Worm (Caenorhabditis elegans) whole organism, L1 larva: ENCODE results near the gene spe-39.

Experiments
- F16B12.6 ChIP-seq: fragments of 150-350 bp; optimal IDR thresholded peaks from 2 replicates; lab custom pipeline; 2014; ENCODE audit warnings: missing biosample characterization, missing genetic modification characterization
- Y116A8C.19 ChIP-seq: sonication (generic microtip); optimal IDR thresholded peaks from 2 replicates; lab custom pipeline; 2016; ENCODE audit warnings: missing compliant biosample characterization, missing genetic modification characterization, borderline replicate concordance
- aha-1 ChIP-seq: fragments of 150-350 bp; optimal IDR thresholded peaks from 2 replicates; lab custom pipeline; 2014; ENCODE audit warnings: missing biosample characterization, missing genetic modification characterization
- alr-1 ChIP-seq: fragments of 200-800 bp; sonication (Bioruptor generic); optimal IDR thresholded peaks from 2 replicates; lab custom pipeline; 2018; ENCODE audit warnings: borderline replicate concordance, mild to moderate bottlenecking, missing genetic modification characterization, missing compliant biosample characterization
- aly-2 ChIP-seq: fragments of 150-350 bp; optimal IDR thresholded peaks from 2 replicates; lab custom pipeline; 2014; ENCODE audit warnings: missing biosample characterization, missing genetic modification characterization
- ceh-63 ChIP-seq: fragments of 200-800 bp; sonication (Bioruptor generic); optimal IDR thresholded peaks from 2 replicates; lab custom pipeline; 2018; ENCODE audit warnings: mild to moderate bottlenecking, missing genetic modification characterization, missing compliant biosample characterization
- ceh-8 ChIP-seq: fragments of 200-800 bp; sonication (Bioruptor generic); optimal IDR thresholded peaks from 2 replicates; lab custom pipeline; 2018; ENCODE audit warnings: mild to moderate bottlenecking, missing genetic modification characterization, moderate library complexity, missing compliant biosample characterization
- ceh-82 ChIP-seq, 3 experiments: fragments of 150-350 bp in 1 of 3; sonication (generic microtip) in 2 of 3; optimal IDR thresholded peaks; 2 replicates each; lab custom pipeline; 2014 to 2017; ENCODE audit warnings: missing biosample characterization in 3 of 3, missing genetic modification characterization in 3 of 3
- ceh-88 ChIP-seq: fragments of 200-800 bp; sonication (Bioruptor generic); IDR thresholded peaks from 2 replicates; pipeline ENCODE4 v1.3.6; 2022; ENCODE audit warnings: missing genetic modification characterization, missing compliant biosample characterization
- ceh-90 ChIP-seq: sonication (generic microtip); optimal IDR thresholded peaks from 2 replicates; lab custom pipeline; 2016; ENCODE audit warnings: missing genetic modification characterization, missing compliant biosample characterization
- efl-1 ChIP-seq, 4 experiments: fragments of 150-350 bp; optimal IDR thresholded peaks in 3 of 4; peaks in 1 of 4; 1 replicate in 1 of 4; 2 replicates in 3 of 4; lab custom pipeline; 2014; ENCODE audit warnings: missing biosample characterization in 2 of 4, missing genetic modification characterization in 2 of 4, missing genetic modification reagents in 2 of 4
- efl-3 ChIP-seq: fragments of 200-800 bp; sonication (Bioruptor generic); optimal IDR thresholded peaks from 2 replicates; lab custom pipeline; 2018; ENCODE audit warnings: mild to moderate bottlenecking, missing genetic modification characterization, missing compliant biosample characterization
- egl-27 ChIP-seq, 2 experiments: fragments of 150-350 bp in 1 of 2; sonication (generic microtip); optimal IDR thresholded peaks; 3 replicates each; lab custom pipeline; 2017 to 2018; ENCODE audit warnings: missing biosample characterization in 2 of 2, missing genetic modification characterization in 2 of 2, missing genetic modification reagents in 2 of 2
- elt-2 ChIP-seq: sonication (generic microtip); optimal IDR thresholded peaks from 2 replicates; lab custom pipeline; 2016; ENCODE audit warnings: missing genetic modification characterization, mild to moderate bottlenecking, inconsistent platforms, missing compliant biosample characterization, missing genetic modification reagents
- fkh-8 ChIP-seq: sonication (generic microtip); optimal IDR thresholded peaks from 2 replicates; lab custom pipeline; 2016; ENCODE audit warnings: mild to moderate bottlenecking, missing genetic modification characterization, missing compliant biosample characterization
- hlh-4 ChIP-seq: sonication (generic microtip); optimal IDR thresholded peaks from 2 replicates; lab custom pipeline; 2016; ENCODE audit warnings: mild to moderate bottlenecking, missing genetic modification characterization, missing compliant biosample characterization
- hpl-2 ChIP-seq: fragments of 150-350 bp; optimal IDR thresholded peaks from 2 replicates; lab custom pipeline; 2014; ENCODE audit warnings: missing biosample characterization, missing genetic modification reagents, missing genetic modification characterization
- lin-13 ChIP-seq: fragments of 150-350 bp; optimal IDR thresholded peaks from 2 replicates; lab custom pipeline; 2014; ENCODE audit warnings: missing biosample characterization, missing genetic modification reagents, missing genetic modification characterization
- lin-14 ChIP-seq: fragments of 200-800 bp; sonication (Bioruptor generic); optimal IDR thresholded peaks from 2 replicates; lab custom pipeline; 2018; ENCODE audit warnings: mild to moderate bottlenecking, missing genetic modification characterization, moderate library complexity, missing compliant biosample characterization
- lsy-2 ChIP-seq, 2 experiments: fragments of 150-350 bp; optimal IDR thresholded peaks; 2 replicates each; lab custom pipeline; 2014; ENCODE audit warnings: missing biosample characterization in 2 of 2, missing genetic modification characterization in 2 of 2
- mab-9 ChIP-seq: fragments of 200-800 bp; sonication (Bioruptor generic); IDR thresholded peaks from 2 replicates; pipeline ENCODE4 v1.3.6; 2022; ENCODE audit warnings: missing genetic modification reagents, missing genetic modification characterization, missing compliant biosample characterization
- nhr-11 ChIP-seq: fragments of 150-350 bp; optimal IDR thresholded peaks from 2 replicates; lab custom pipeline; 2014; ENCODE audit warnings: missing biosample characterization, missing genetic modification characterization
- nhr-20 ChIP-seq: sonication (generic microtip); optimal IDR thresholded peaks from 2 replicates; lab custom pipeline; 2016; ENCODE audit warnings: mild to moderate bottlenecking, missing genetic modification characterization, missing compliant biosample characterization
- nhr-237 ChIP-seq: fragments of 150-350 bp; optimal IDR thresholded peaks from 2 replicates; lab custom pipeline; 2014; ENCODE audit warnings: missing biosample characterization, missing genetic modification characterization
- nhr-28 ChIP-seq: fragments of 150-350 bp; optimal IDR thresholded peaks from 2 replicates; lab custom pipeline; 2014; ENCODE audit warnings: missing biosample characterization, missing genetic modification characterization
- nhr-71 ChIP-seq: sonication (generic microtip); optimal IDR thresholded peaks from 2 replicates; lab custom pipeline; 2016; ENCODE audit warnings: mild to moderate bottlenecking, missing genetic modification characterization, moderate library complexity, missing compliant biosample characterization
- nhr-76 ChIP-seq: sonication (generic microtip); optimal IDR thresholded peaks from 2 replicates; lab custom pipeline; 2017; ENCODE audit warnings: missing biosample characterization, missing genetic modification characterization
- nhr-84 ChIP-seq: sonication (generic microtip); optimal IDR thresholded peaks from 2 replicates; lab custom pipeline; 2017; ENCODE audit warnings: missing biosample characterization, missing genetic modification characterization
- nhr-90 ChIP-seq: sonication (generic microtip); optimal IDR thresholded peaks from 2 replicates; lab custom pipeline; 2016; ENCODE audit warnings: mild to moderate bottlenecking, missing genetic modification characterization, missing compliant biosample characterization; ENCODE audit not compliant: poor library complexity
- pag-3 ChIP-seq: sonication (generic microtip); optimal IDR thresholded peaks from 2 replicates; lab custom pipeline; 2017; ENCODE audit warnings: missing genetic modification characterization, mild to moderate bottlenecking, missing compliant biosample characterization, antibody characterized with exemption, borderline replicate concordance; ENCODE audit not compliant: insufficient read depth
- pqm-1 ChIP-seq: sonication (generic microtip); optimal IDR thresholded peaks from 3 replicates; lab custom pipeline; 2017; ENCODE audit warnings: missing biosample characterization, missing genetic modification characterization
- rnt-1 ChIP-seq: sonication (generic microtip); optimal IDR thresholded peaks from 2 replicates; lab custom pipeline; 2016; ENCODE audit warnings: mild to moderate bottlenecking, missing genetic modification characterization, moderate library complexity, missing compliant biosample characterization
- skn-1 ChIP-seq: fragments of 150-350 bp; optimal IDR thresholded peaks from 2 replicates; lab custom pipeline; 2014; ENCODE audit warnings: missing biosample characterization, missing genetic modification characterization
- snu-23 ChIP-seq: sonication (generic microtip); optimal IDR thresholded peaks from 2 replicates; lab custom pipeline; 2016; ENCODE audit warnings: missing genetic modification characterization, missing compliant biosample characterization
- sup-37 ChIP-seq: fragments of 200-800 bp; sonication (Bioruptor generic); optimal IDR thresholded peaks from 2 replicates; lab custom pipeline; 2018; ENCODE audit warnings: mild to moderate bottlenecking, missing genetic modification characterization, missing compliant biosample characterization
- tbx-2 ChIP-seq: sonication (generic microtip); optimal IDR thresholded peaks from 2 replicates; lab custom pipeline; 2016; ENCODE audit warnings: missing genetic modification characterization, missing compliant biosample characterization
- unc-130 ChIP-seq: fragments of 150-350 bp; optimal IDR thresholded peaks from 2 replicates; lab custom pipeline; 2017; ENCODE audit warnings: missing biosample characterization, missing genetic modification characterization, inconsistent platforms
- xbp-1 ChIP-seq: sonication (generic microtip); optimal IDR thresholded peaks from 2 replicates; lab custom pipeline; 2016; ENCODE audit warnings: missing genetic modification characterization, missing compliant biosample characterization
- zip-4 ChIP-seq: fragments of 200-800 bp; sonication (Bioruptor generic); optimal IDR thresholded peaks from 2 replicates; lab custom pipeline; 2018; ENCODE audit warnings: mild to moderate bottlenecking, missing genetic modification characterization, moderate library complexity, missing compliant biosample characterization

spe-39 gene

ce11 chrV:6796894-6797293, 11.6 kb downstream of the spe-39 start (continued):
- TF ChIP-seq aha-1 (no peak), pqm-1 (tag; lab: Kevin White, UChicago) (no peak), elt-2 (tag; lab: Kevin White, UChicago) (no peak)

ce11 chrV:6799564-6799963, 14.3 kb downstream of the spe-39 start, which contains the start of gene dmsr-9:
Gene dmsr-9 (minus strand): TSS chrV:6799664.
- TF ChIP-seq ceh-8 (GFP tag; lab: Kevin White, UChicago) = no peak
- no peak for TF ChIP-seq alr-1
- TF ChIP-seq sup-37 = no peak
- TF ChIP-seq nhr-71 (tag; lab: Kevin White, UChicago) = no peak
- peak; percentile 30 for TF ChIP-seq fkh-8 (tag; lab: Kevin White, UChicago)
- TF ChIP-seq, all 84 proteins: peak for 1

- no peak for TF ChIP-seq efl-1 (optimal IDR thresholded peaks at IDR 0.05; lab: Kevin White, UChicago)
- TF ChIP-seq efl-1 (GFP tag; optimal IDR thresholded peaks at IDR 0.05 in 1 of 2; lab: Kevin White, UChicago) = peak in 1 of 2 experiments; percentile 71
- TF ChIP-seq ceh-90 = no peak
Observed at ce11 chrV:6801850-6802249, 16.6 kb downstream of the spe-39 start, which contains the start of gene dmsr-10. Gene dmsr-10 (minus strand): TSS chrV:6801950.

ce11 chrV:6803992-6804391, 18.7 kb downstream of the spe-39 start, which contains the start of gene dmsr-11:
Gene dmsr-11 (minus strand): TSS chrV:6804092.
- TF ChIP-seq skn-1 (tag; lab: Kevin White, UChicago) = no peak
- TF ChIP-seq ceh-90 = no peak
- TF ChIP-seq ceh-63 (GFP tag; lab: Kevin White, UChicago) = no peak
- no peak for TF ChIP-seq pag-3 (tag; lab: Kevin White, UChicago)
- TF ChIP-seq lsy-2 (tag; optimal IDR thresholded peaks at IDR 0.05; lab: Kevin White, UChicago) = no peak
- TF ChIP-seq rnt-1 (tag; lab: Kevin White, UChicago) = no peak
- TF ChIP-seq Y116A8C.19 (tag; lab: Kevin White, UChicago) = no peak
- TF ChIP-seq xbp-1 (tag; lab: Kevin White, UChicago) = no peak
- TF ChIP-seq aly-2 (tag; lab: Kevin White, UChicago) = no peak
- TF ChIP-seq egl-27 (tag; optimal IDR thresholded peaks at IDR 0.05; lab: Kevin White, UChicago) = no peak
- TF ChIP-seq nhr-84 (tag; lab: Kevin White, UChicago) = no peak
- no peak for TF ChIP-seq nhr-90
- TF ChIP-seq hpl-2 (GFP tag; lab: Kevin White, UChicago) = no peak
- no peak for TF ChIP-seq tbx-2 (tag; lab: Kevin White, UChicago)
- no peak for TF ChIP-seq ceh-88 (GFP tag; lab: Robert Waterston, UW)
- no peak for TF ChIP-seq nhr-237
- TF ChIP-seq efl-3 (GFP tag; lab: Kevin White, UChicago) = no peak
- TF ChIP-seq, all 84 proteins: peak for 0

- no peak for TF ChIP-seq nhr-11 (tag; lab: Kevin White, UChicago)
- TF ChIP-seq skn-1 (tag; lab: Kevin White, UChicago) = no peak
- TF ChIP-seq nhr-20 (tag; lab: Kevin White, UChicago) = no peak
- TF ChIP-seq alr-1 = no peak
- TF ChIP-seq nhr-90 = no peak
- TF ChIP-seq lin-13 (GFP tag; lab: Kevin White, UChicago) = no peak
- TF ChIP-seq mab-9 (GFP tag; lab: Robert Waterston, UW) = no peak
- TF ChIP-seq nhr-28 (tag; lab: Kevin White, UChicago) = no peak
- TF ChIP-seq, all 84 proteins: peak for 0
Observed at ce11 chrV:6806340-6806739, 21.1 kb downstream of the spe-39 start, which contains the start of gene dmsr-12. Gene dmsr-12 (minus strand): TSS chrV:6806440.

ce11 chrV:6808962-6809361, 23.7 kb downstream of the spe-39 start, which contains the start of gene dmsr-16:
Gene dmsr-16 (minus strand): TSS chrV:6809062.
- no peak for TF ChIP-seq lin-14
- TF ChIP-seq zip-4 (GFP tag; lab: Kevin White, UChicago) = no peak
- TF ChIP-seq xbp-1 (tag; lab: Kevin White, UChicago) = no peak
- no peak for TF ChIP-seq ceh-82 (tag; optimal IDR thresholded peaks at IDR 0.05; lab: Kevin White, UChicago)
- no peak for TF ChIP-seq elt-2 (tag; lab: Kevin White, UChicago)
- TF ChIP-seq F16B12.6 = no peak
- no peak for TF ChIP-seq nhr-11 (tag; lab: Kevin White, UChicago)
- TF ChIP-seq skn-1 (tag; lab: Kevin White, UChicago) = no peak
- TF ChIP-seq unc-130 (tag; lab: Kevin White, UChicago) = no peak
- TF ChIP-seq hlh-4 (tag; lab: Kevin White, UChicago) = no peak
- TF ChIP-seq nhr-28 (tag; lab: Kevin White, UChicago) = no peak
- TF ChIP-seq nhr-90 = no peak
- TF ChIP-seq snu-23 (GFP tag; lab: Kevin White, UChicago) = no peak
- no peak for TF ChIP-seq nhr-76 (tag; lab: Kevin White, UChicago)
- no peak for TF ChIP-seq fkh-8 (tag; lab: Kevin White, UChicago)
